Worm (Caenorhabditis elegans): Measurements from ENCODE around the gene mrt-2.

- TF ChIP-seq aptf-2 (GFP tag; conservative IDR thresholded peaks at IDR 0.05) = no peak
- TF ChIP-seq ceh-27 (GFP tag; optimal IDR thresholded peaks at IDR 0.05) = no peak
- no peak for TF ChIP-seq hmg-20 (GFP tag; IDR thresholded peaks at IDR 0.05)
Measured at ce11 chrIII:11698569-11698968, 48.0 kb upstream of the mrt-2 start, which contains the start of gene Y41C4A.7.

Data from whole organism, young adult.